Worm (Caenorhabditis elegans): ENCODE data around the gene unc-26.

The unc-26 gene

ce11 chrIV:13238943-13239861 lies 33.1 kb downstream of the unc-26 start, which contains the start of gene tag-115 (continued):
- TF ChIP-seq pax-3 (tag; optimal IDR thresholded peaks at IDR 0.05) (no peak), vab-15 (tag; optimal IDR thresholded peaks at IDR 0.05) (no peak), fkh-8 (tag; optimal IDR thresholded peaks at IDR 0.05) (no peak), fos-1 (tag; optimal IDR thresholded peaks at IDR 0.05) (no peak), fkh-4 (tag; optimal IDR thresholded peaks at IDR 0.05; ENCODE audit: borderline replicate concordance) (no peak), unc-62 (GFP tag; optimal IDR thresholded peaks at IDR 0.05) (no peak)

- TF ChIP-seq nhr-77 (tag; optimal IDR thresholded peaks at IDR 0.05) (no peak), fkh-8 (tag; optimal IDR thresholded peaks at IDR 0.05) (no peak), C04F5.9 (tag; optimal IDR thresholded peaks at IDR 0.05) (no peak), fkh-10 (GFP tag; optimal IDR thresholded peaks at IDR 0.05) (no peak), elt-2 (tag; optimal IDR thresholded peaks at IDR 0.05) (no peak), sptf-1 (tag; optimal IDR thresholded peaks at IDR 0.05) (no peak), irx-1 (tag; optimal IDR thresholded peaks at IDR 0.05) (no peak), nhr-11 (tag; optimal IDR thresholded peaks at IDR 0.05) (no peak), unc-98 (GFP tag; IDR thresholded peaks at IDR 0.05) (no peak), zag-1 (tag; optimal IDR thresholded peaks at IDR 0.05) (no peak), blmp-1 (tag; optimal IDR thresholded peaks at IDR 0.05) (no peak), dpl-1 (GFP tag; optimal IDR thresholded peaks at IDR 0.05) (no peak), nhr-71 (tag; optimal IDR thresholded peaks at IDR 0.05) (no peak), egl-13 (tag; optimal IDR thresholded peaks at IDR 0.05) (no peak)
Measured at ce11 chrIV:13236485-13236884, 35.8 kb downstream of the unc-26 start, which contains the start of gene pwp-1. Gene pwp-1, minus strand, starts transcription at chrIV:13236585.

ce11 chrIV:13231393-13231792 lies 40.9 kb downstream of the unc-26 start:
- no peak for TF ChIP-seq jun-1 (tag; optimal IDR thresholded peaks at IDR 0.05)
- peak; percentile 15 to 68 (median 40) for TF ChIP-seq dpl-1 (GFP tag; optimal IDR thresholded peaks at IDR 0.05)
- peak; percentile 39 for TF ChIP-seq lin-15B (tag; optimal IDR thresholded peaks at IDR 0.05)
- TF ChIP-seq fkh-8 (tag; optimal IDR thresholded peaks at IDR 0.05): peak; percentile 34
- TF ChIP-seq swsn-7 (tag; optimal IDR thresholded peaks at IDR 0.05): peak; percentile 11
- peak; percentile 95 to 99 for TF ChIP-seq lsy-2 (tag; optimal IDR thresholded peaks at IDR 0.05)
- no peak for TF ChIP-seq mdl-1 (tag; optimal IDR thresholded peaks at IDR 0.05)
- TF ChIP-seq nhr-28 (tag; optimal IDR thresholded peaks at IDR 0.05): no peak
- TF ChIP-seq blmp-1 (tag; optimal IDR thresholded peaks at IDR 0.05): peak; percentile 63
- peak; percentile 51 to 59 for TF ChIP-seq efl-1 (optimal IDR thresholded peaks at IDR 0.05)
- TF ChIP-seq efl-1 (GFP tag; optimal IDR thresholded peaks at IDR 0.05 in 1 of 2): peak; percentile 65 to 82
- no peak for TF ChIP-seq unc-62 (GFP tag; optimal IDR thresholded peaks at IDR 0.05)
- TF ChIP-seq aha-1 (tag; optimal IDR thresholded peaks at IDR 0.05): no peak
- TF ChIP-seq snu-23 (GFP tag; optimal IDR thresholded peaks at IDR 0.05): peak; percentile 55
- peak; percentile 51 to 77 for TF ChIP-seq lin-35 (GFP tag; optimal IDR thresholded peaks at IDR 0.05)
- peak; percentile 1 for TF ChIP-seq nhr-47 (tag; optimal IDR thresholded peaks at IDR 0.05)
- peak; percentile 6 for TF ChIP-seq skn-1 (tag; optimal IDR thresholded peaks at IDR 0.05)
- TF ChIP-seq mep-1 (tag; optimal IDR thresholded peaks at IDR 0.05): peak; percentile 63
- peak; percentile 68 for TF ChIP-seq C16A3.4 (tag; optimal IDR thresholded peaks at IDR 0.05)
- peak; percentile 79 for TF ChIP-seq unc-130 (tag; optimal IDR thresholded peaks at IDR 0.05)
- TF ChIP-seq nhr-71 (tag; optimal IDR thresholded peaks at IDR 0.05): peak; percentile 35
- TF ChIP-seq ceh-82 (tag; optimal IDR thresholded peaks at IDR 0.05): peak in 1 of 3 experiments; percentile 37
- TF ChIP-seq F16B12.6 (tag; optimal IDR thresholded peaks at IDR 0.05): peak; percentile 94

ce11 chrIV:13221657-13222056 lies 50.7 kb downstream of the unc-26 start, which contains the start of gene C48D1.5:
Gene C48D1.5, plus strand, starts transcription at chrIV:13221957.
- no peak for TF ChIP-seq swsn-7 (tag; optimal IDR thresholded peaks at IDR 0.05)
- TF ChIP-seq elt-2 (tag; optimal IDR thresholded peaks at IDR 0.05): peak; percentile 33
- no peak for TF ChIP-seq ceh-90 (tag; optimal IDR thresholded peaks at IDR 0.05)
- TF ChIP-seq lin-35 (GFP tag; optimal IDR thresholded peaks at IDR 0.05): no peak
- TF ChIP-seq nhr-84 (tag; optimal IDR thresholded peaks at IDR 0.05): no peak
- TF ChIP-seq nhr-76 (tag; optimal IDR thresholded peaks at IDR 0.05): no peak
- no peak for TF ChIP-seq nhr-77 (tag; optimal IDR thresholded peaks at IDR 0.05)

Measured in whole organism, L1 larva.